Worm (Caenorhabditis elegans): ENCODE measurements around the gene F23H12.5.

Gene F23H12.5

DNA sequence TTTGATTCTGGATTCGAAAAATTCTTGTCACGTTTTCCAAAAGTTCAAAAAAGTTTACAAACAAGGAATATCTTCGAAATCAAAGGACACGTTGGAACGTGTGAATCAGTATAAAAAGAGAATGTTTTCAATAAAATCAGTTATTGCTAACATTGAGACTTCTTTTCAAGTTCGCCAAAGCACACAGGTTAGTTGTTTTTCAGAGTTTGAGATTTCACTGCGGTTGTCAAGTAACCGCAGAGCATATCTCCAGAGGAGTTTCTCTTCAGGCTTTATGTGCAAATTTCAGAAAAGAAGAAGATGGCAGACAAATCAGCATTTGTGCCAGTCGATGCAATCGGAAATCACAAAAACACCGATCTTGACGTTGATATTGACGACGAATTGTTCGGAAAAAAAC, 27.7 kb downstream of the F23H12.5 start, which contains the start of gene K01D12.15:
Gene K01D12.15, plus strand, starts transcription at position 301 of the 400 bp plus-strand sequence.
- TF ChIP-seq dao-5 (tag; optimal IDR thresholded peaks at IDR 0.05) (no peak), W03F9.2 (tag; optimal IDR thresholded peaks at IDR 0.05) (no peak)

- TF ChIP-seq dao-5 (tag; optimal IDR thresholded peaks at IDR 0.05) = no peak
- no peak for TF ChIP-seq him-1 (tag; optimal IDR thresholded peaks at IDR 0.05)
- TF ChIP-seq W03F9.2 (tag; optimal IDR thresholded peaks at IDR 0.05) = no peak
These were observed 37.3 kb downstream of the F23H12.5 start, which contains the start of gene twk-14 for ce11 chrV:12395699-12396098. Gene twk-14, minus strand, starts transcription at chrV:12395706.

DNA sequence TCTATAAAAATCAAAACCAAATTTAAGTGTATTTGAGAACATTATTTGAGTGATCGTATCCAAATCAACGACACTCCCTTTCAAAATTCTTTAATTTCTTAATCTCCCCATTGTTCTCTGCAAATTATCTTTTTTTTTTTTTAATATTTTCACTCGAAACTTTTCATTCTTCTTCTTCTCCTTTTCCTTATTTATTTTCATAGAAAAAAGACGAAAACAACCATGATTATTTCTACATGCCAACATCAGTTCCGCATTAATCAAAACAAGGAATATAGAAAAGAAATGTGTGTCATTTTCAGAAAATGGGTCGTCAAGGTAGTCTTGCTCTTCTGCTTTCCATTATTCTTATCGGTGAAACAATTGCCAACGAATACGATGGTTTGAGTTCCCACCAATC, 39.1 kb downstream of the F23H12.5 start, which contains the start of gene K01D12.5:
Gene K01D12.5, plus strand, starts transcription at position 301 of the 400 bp plus-strand sequence.
- TF ChIP-seq him-1 (tag; optimal IDR thresholded peaks at IDR 0.05) (no peak), dao-5 (tag; optimal IDR thresholded peaks at IDR 0.05) (no peak)

- TF ChIP-seq dao-5 (tag; optimal IDR thresholded peaks at IDR 0.05) = no peak
- TF ChIP-seq W03F9.2 (tag; optimal IDR thresholded peaks at IDR 0.05) = no peak
- TF ChIP-seq him-1 (tag; optimal IDR thresholded peaks at IDR 0.05) = no peak
These were observed 42.3 kb downstream of the F23H12.5 start, which contains the start of the genes K01D12.20 and miga-1 for ce11 chrV:12400677-12401236. Gene K01D12.20, minus strand, starts transcription at chrV:12400814. Gene miga-1, minus strand, starts transcription at chrV:12400859.

DNA sequence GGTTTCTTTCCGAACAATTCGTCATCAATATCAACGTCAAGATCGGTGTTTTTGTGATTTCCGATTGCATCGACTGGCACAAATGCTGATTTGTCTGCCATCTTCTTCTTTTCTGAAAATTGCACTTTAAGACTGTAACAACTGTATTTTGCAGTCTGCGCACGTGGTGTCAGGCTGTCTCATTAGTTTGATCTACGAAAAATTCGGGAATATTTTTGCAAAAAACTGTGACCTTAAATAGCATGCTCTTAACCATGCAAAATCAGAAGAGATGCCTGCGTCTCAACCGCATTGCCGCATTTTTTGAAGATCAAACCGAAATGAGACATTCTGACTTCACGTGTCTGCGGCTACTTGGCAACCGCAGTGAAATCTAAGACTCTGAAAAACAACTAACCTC, 42.9 kb downstream of the F23H12.5 start, which contains the start of gene K01D12.7:
Gene K01D12.7, minus strand, starts transcription at position 101 of the 400 bp plus-strand sequence.
- no peak for TF ChIP-seq dao-5 (tag; optimal IDR thresholded peaks at IDR 0.05)
- TF ChIP-seq him-1 (tag; optimal IDR thresholded peaks at IDR 0.05) = no peak
- TF ChIP-seq W03F9.2 (tag; optimal IDR thresholded peaks at IDR 0.05) = no peak

- TF ChIP-seq dao-5 (tag; optimal IDR thresholded peaks at IDR 0.05) (no peak), him-1 (tag; optimal IDR thresholded peaks at IDR 0.05) (no peak), W03F9.2 (tag; optimal IDR thresholded peaks at IDR 0.05) (no peak)
These were observed 43.9 kb downstream of the F23H12.5 start, which contains the start of gene K01D12.8 for ce11 chrV:12402355-12402754. Gene K01D12.8, plus strand, starts transcription at chrV:12402655.

DNA sequence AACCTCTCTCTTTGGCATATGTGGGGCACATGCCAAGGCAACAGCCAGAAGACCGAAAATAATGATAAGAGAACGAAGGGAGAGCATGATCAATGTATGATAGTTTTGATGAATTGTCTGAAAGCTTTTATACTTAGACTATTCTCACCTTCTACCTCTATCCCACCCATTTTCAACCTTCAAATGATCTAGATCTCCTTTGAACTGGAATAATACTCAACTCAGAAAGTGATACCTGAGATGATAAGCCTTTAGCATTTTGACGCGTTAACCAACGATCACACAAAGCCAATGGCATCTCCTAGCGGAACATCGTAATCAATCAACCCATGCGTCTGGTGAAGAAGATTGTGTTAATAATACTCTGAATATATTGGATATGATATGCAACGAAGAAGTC, 46.1 kb downstream of the F23H12.5 start, which contains the start of gene K01D12.9:
Gene K01D12.9, minus strand, starts transcription at position 101 of the 400 bp plus-strand sequence.
- TF ChIP-seq him-1 (tag; optimal IDR thresholded peaks at IDR 0.05) = no peak
- TF ChIP-seq dao-5 (tag; optimal IDR thresholded peaks at IDR 0.05) = no peak
- TF ChIP-seq W03F9.2 (tag; optimal IDR thresholded peaks at IDR 0.05) = no peak

DNA sequence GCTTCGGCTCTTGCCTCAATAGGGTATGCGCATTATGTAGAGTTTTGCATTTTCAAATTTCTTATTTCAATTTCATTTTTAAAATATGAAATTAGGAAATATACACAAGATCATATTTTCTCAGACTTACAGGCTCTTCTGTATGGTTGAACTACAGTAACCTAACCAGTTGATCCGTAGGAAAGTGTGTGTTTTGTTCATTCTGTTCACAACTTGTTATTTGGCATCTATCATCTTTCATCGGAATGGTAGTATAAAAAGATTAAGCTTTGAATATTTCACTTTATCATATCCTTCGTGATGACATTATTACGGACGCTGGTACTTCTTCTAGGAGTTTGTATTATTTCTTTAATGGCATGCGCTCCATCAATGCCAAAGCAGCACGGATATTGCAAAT, 47.5 kb downstream of the F23H12.5 start, which contains the start of gene K01D12.10:
Gene K01D12.10, plus strand, starts transcription at position 301 of the 400 bp plus-strand sequence.
- TF ChIP-seq W03F9.2 (tag; optimal IDR thresholded peaks at IDR 0.05) (no peak), him-1 (tag; optimal IDR thresholded peaks at IDR 0.05) (no peak), dao-5 (tag; optimal IDR thresholded peaks at IDR 0.05) (no peak)

- TF ChIP-seq dao-5 (tag; optimal IDR thresholded peaks at IDR 0.05) (no peak), him-1 (tag; optimal IDR thresholded peaks at IDR 0.05) (no peak), W03F9.2 (tag; optimal IDR thresholded peaks at IDR 0.05) (no peak)
These were observed 48.1 kb downstream of the F23H12.5 start for ce11 chrV:12406514-12406913.

DNA sequence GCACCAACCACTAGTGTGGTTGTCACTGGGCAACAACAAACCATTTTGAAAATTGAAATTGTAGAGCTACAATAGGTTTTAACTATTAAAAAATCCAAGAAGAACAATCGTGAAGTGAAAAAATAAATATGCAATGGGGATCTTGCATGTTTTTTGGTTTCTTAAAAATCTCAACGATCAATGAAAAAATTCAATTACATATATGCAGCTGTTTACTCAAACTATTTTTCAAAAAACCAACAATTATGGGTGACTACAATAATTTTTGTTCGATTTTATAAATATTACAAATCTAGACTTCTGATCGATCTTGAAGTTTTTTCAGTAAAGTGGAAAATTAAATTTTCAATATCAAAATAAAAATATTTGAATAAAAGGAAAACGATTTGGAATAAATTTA, 50.1 kb downstream of the F23H12.5 start, which contains the start of gene cdr-4:
Gene cdr-4, minus strand, starts transcription at position 101 of the 400 bp plus-strand sequence.
- TF ChIP-seq him-1 (tag; optimal IDR thresholded peaks at IDR 0.05) (no peak), W03F9.2 (tag; optimal IDR thresholded peaks at IDR 0.05) (no peak), dao-5 (tag; optimal IDR thresholded peaks at IDR 0.05) (no peak)

DNA sequence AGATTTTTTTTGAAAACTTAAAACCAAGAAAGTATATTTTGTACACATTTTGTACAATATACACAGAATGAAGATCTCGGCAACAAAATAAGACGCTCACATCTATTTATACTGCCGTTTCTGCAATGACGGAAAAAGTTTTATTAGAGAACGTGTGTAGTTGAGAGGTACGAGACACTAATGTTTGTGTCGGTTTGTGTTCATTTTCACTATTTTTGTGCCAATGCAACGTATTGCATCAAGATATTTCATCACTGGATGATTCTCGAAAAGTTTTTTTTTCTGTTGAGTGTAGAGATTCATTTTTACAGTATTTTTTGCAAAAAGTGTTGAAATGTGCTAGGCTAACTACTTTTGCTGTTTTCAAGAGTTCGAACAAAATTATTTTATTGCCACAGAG, 50.5 kb downstream of the F23H12.5 start:
- no peak for TF ChIP-seq dao-5 (tag; optimal IDR thresholded peaks at IDR 0.05)
- TF ChIP-seq W03F9.2 (tag; optimal IDR thresholded peaks at IDR 0.05) = no peak
- TF ChIP-seq him-1 (tag; optimal IDR thresholded peaks at IDR 0.05) = no peak

ce11 chrV:12410416-12411001, 52.1 kb downstream of the F23H12.5 start, which contains the start of gene hrg-2:
Gene hrg-2, minus strand, starts transcription at chrV:12410513.
- TF ChIP-seq him-1 (tag; optimal IDR thresholded peaks at IDR 0.05) (no peak), W03F9.2 (tag; optimal IDR thresholded peaks at IDR 0.05) (no peak), dao-5 (tag; optimal IDR thresholded peaks at IDR 0.05) (no peak)

DNA sequence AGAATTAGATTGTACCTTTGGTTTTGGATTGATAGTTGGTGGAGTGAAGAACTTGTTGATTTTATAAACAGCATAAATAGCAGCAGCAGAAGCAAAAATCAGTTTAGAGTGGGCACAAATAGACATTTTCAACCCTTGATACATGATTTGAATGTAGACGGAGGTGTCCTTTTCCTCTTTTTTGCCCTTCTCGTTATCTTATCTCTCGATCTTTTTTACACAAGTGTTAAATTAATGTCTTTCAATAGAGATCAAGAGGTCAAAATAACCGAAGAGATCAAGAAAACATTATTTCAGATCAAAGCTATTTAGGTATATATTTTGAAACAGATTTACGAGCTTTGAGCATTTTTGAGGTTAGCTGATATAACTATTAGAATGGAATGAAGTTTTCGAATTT, 53.5 kb downstream of the F23H12.5 start, which contains the start of gene cdr-7:
Gene cdr-7, minus strand, starts transcription at position 205 of the 400 bp plus-strand sequence.
- TF ChIP-seq dao-5 (tag; optimal IDR thresholded peaks at IDR 0.05) (no peak), W03F9.2 (tag; optimal IDR thresholded peaks at IDR 0.05) (no peak), him-1 (tag; optimal IDR thresholded peaks at IDR 0.05) (no peak)

DNA sequence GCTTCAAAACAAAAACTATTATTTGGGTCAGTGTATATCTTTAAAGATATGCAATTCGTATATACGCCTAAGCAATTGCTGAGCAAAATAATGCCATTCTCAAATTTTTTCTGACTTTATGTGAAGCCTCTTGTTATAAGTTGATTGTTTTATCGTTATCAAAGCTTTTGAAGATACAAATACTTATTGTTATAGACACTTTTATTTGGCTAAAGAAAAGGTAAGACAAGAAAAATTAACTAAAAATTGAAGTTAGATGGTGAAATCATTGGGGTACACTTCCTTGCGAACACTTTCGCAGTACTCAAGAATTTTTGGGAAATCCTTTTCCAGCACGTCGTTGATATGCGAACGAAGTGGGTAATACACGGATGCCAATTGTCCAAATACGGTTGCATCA, 53.9 kb downstream of the F23H12.5 start:
- no peak for TF ChIP-seq dao-5 (tag; optimal IDR thresholded peaks at IDR 0.05)
- no peak for TF ChIP-seq him-1 (tag; optimal IDR thresholded peaks at IDR 0.05)
- TF ChIP-seq W03F9.2 (tag; optimal IDR thresholded peaks at IDR 0.05) = no peak

All from whole organism, L4/young adult.